Fruit fly (Drosophila melanogaster): ENCODE results near the gene RabGGTb.

RabGGTb gene

DNA sequence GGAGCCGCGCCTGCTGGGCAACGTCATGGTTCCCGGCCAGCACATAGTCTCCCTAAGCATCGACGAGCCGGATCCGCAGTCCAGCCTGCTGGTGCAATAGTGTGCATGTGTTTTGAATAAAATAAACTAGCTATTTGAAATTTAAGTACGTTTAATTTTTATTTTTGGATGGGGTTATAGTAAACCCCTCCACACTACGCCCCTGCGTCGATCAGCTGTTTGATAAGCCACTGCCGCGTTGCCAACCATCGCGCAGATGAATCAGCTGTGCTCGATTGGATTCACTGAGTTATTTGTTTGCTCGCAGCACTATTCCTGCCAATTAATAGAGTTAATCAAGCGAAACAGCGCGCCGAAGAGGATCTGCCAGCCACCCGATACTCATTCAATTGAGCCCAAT is at the start of gene RabGGTb:
Gene RabGGTb, plus strand, starts transcription at position 254 of the 400 bp plus-strand sequence.
- TF ChIP-seq ttk (optimal IDR thresholded peaks at IDR 0.05) (no peak), insv (optimal IDR thresholded peaks at IDR 0.05) (no peak), psq (optimal IDR thresholded peaks at IDR 0.05) (no peak)

DNA sequence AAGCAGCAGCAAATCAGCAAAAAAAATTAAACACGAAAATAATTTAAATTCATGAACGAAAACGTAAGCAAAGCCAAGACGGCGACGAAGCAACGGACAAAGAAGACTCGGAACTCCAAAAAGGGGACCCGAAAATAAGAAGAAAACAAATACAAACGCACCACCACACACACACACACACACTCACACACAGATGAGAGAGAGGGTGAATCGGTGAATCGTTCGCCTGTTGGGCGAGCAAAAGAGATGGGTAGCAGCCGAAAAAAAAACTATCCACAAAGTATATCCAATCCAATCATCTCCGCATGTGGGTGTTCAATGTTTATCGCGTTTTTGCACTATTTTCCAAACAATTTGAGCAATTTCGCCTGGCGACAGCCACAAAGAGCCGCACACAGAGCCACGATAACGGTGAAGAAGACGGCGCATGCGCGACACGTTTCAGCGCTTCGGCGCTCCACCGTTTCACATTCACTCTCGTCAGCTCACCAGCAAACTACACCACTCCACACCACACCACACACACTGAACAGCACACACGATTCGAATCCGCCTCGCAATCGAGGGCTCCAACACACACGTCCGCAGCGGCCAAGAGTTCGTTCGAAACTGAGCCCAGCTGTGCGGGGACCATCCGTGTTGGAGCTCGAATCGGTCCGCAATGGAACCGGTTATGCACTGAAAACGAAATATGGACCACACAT is 49.1 kb upstream of the RabGGTb start, which contains the start of gene Duox:
Gene Duox, minus strand, starts transcription at position 612 of the 704 bp plus-strand sequence.
- TF ChIP-seq psq (optimal IDR thresholded peaks at IDR 0.05) (no peak), ttk (optimal IDR thresholded peaks at IDR 0.05) (no peak), Sin3A (optimal IDR thresholded peaks at IDR 0.05) (no peak), insv (optimal IDR thresholded peaks at IDR 0.05) (no peak), h (optimal IDR thresholded peaks at IDR 0.05) (no peak), Myc (optimal IDR thresholded peaks at IDR 0.05) (no peak)

DNA sequence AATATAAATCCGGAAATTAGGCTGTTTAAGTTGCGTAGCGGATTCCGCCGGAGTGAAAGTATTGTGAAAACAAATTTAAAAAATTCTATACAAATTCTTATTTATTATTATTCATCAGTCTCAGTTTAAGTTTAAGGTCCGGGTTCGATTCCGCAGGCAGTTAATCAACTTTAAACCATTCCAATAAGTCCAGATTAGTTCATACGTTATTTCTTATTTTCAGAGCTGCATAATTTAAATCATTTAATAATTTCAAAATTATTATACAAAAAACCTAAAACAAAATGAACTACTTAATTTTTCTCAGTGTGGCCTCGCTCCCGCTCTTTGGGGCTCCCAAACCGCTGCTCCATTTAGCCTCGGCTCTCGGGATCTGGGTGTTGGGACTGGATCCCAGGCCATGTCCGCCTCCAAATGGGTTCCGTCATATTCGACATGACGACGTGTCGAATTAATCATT is 48.5 kb upstream of the RabGGTb start:
- TF ChIP-seq psq (optimal IDR thresholded peaks at IDR 0.05) (no peak), Myc (optimal IDR thresholded peaks at IDR 0.05) (no peak), Sin3A (optimal IDR thresholded peaks at IDR 0.05) (no peak), insv (optimal IDR thresholded peaks at IDR 0.05) (no peak), ttk (optimal IDR thresholded peaks at IDR 0.05) (no peak), h (optimal IDR thresholded peaks at IDR 0.05) (no peak)

DNA sequence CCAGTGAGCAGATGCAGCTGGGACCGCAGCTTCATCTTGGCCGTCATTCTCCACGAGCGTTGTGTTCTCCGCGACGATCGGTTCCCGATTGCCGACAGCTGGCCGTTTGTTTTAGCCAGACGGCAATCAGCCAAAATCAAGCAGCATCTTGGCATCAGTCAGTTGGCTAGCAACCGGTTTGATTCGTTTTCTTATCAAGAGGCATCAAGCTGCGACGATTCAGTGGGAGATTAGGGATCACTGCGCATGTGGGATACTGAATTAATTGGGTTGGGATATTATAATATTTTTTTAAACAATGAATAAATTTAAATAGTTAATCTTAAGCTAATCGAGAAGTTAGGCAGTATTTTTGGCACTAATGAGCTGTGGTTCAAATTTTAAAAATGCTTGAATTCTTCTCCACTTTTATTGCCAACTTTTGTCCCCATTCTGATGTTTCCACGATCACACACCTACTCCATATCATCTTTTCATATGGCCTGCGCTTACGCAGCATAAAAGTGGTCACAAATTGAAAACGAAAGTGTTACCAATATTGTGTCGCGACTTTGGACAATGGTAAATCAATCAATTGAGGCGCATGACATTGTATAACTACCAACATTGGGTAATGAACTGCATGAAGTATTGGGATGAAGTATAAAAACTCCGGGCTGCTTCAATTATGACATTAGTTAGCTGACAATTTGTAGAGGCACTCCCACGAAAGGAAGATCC is 41.0 kb upstream of the RabGGTb start, which contains the start of the genes CG3119 and Cpr23B:
Gene CG3119, minus strand, starts transcription at position 92 of the 720 bp plus-strand sequence.
Gene Cpr23B, plus strand, starts transcription at position 670 of the 720 bp plus-strand sequence.
- TF ChIP-seq h (optimal IDR thresholded peaks at IDR 0.05): no peak
- TF ChIP-seq ttk (optimal IDR thresholded peaks at IDR 0.05): no peak
- no peak for TF ChIP-seq psq (optimal IDR thresholded peaks at IDR 0.05)
- no peak for TF ChIP-seq Sin3A (optimal IDR thresholded peaks at IDR 0.05)
- TF ChIP-seq Myc (optimal IDR thresholded peaks at IDR 0.05): no peak
- TF ChIP-seq insv (optimal IDR thresholded peaks at IDR 0.05): no peak

DNA sequence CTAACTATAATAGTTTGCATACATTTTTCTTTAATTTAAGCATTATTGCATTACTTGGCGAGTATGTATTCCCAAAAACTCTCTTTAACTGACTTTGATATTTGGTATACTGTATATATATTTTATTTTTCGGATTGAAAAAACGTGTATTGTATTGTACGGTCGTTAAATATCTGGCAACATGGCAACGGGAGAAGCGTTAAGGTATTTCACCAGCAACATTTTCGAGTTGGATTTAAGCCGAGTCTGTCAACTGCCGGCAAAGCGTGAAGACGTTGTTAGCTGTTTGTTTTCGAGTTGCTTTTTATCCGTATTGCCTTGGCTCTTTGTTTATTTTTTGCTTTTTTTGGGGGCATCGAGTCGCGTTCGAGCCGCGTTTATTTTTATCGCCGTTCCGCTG is 39.1 kb upstream of the RabGGTb start, which contains the start of gene CG2975:
Gene CG2975, plus strand, starts transcription at position 275 of the 400 bp plus-strand sequence.
- TF ChIP-seq psq (optimal IDR thresholded peaks at IDR 0.05) (no peak), Sin3A (optimal IDR thresholded peaks at IDR 0.05) (no peak), insv (optimal IDR thresholded peaks at IDR 0.05) (no peak), ttk (optimal IDR thresholded peaks at IDR 0.05) (no peak), h (optimal IDR thresholded peaks at IDR 0.05) (no peak), Myc (optimal IDR thresholded peaks at IDR 0.05) (no peak)

DNA sequence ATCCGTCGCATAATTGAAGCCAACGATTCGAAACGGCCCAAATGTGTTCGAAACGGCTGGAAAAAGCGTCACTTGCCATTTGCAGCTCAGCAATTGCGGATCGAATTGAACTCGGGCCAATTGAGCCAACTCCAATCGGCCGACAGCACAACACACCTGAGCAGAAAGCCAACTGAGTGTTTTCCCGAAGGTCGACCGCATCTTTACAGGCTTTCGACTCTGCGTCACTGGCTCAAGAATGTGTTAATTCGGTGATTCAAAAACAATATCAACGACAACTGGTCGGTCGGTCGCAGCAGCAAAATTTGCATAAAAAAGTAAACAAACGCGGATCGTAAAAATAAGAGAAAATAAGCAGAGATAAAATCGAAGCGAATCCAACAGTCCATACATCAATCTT is 38.6 kb upstream of the RabGGTb start:
- TF ChIP-seq h (optimal IDR thresholded peaks at IDR 0.05) (no peak), psq (optimal IDR thresholded peaks at IDR 0.05) (no peak), Myc (optimal IDR thresholded peaks at IDR 0.05) (no peak), Sin3A (optimal IDR thresholded peaks at IDR 0.05) (no peak), ttk (optimal IDR thresholded peaks at IDR 0.05) (no peak), insv (optimal IDR thresholded peaks at IDR 0.05) (no peak)

DNA sequence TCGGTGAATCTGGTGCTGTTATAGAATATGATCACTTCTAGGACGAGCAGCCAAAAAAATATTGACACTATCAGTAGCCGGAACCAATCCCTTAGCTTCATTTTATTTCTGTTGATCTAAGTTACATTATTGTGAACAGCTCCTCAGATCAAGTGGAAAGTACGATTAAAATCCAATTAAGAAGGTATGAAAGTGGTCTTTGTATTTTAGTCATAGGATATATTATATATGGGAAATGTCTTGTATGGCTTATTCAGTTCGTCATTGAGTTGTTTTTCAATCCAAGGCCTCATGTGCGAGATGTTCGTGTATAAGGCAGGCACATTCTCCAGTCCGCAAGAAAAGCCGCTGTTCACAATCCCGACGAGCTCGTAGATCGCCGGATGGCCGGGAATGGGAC is 34.5 kb upstream of the RabGGTb start, which contains the start of gene CG18558:
Gene CG18558, minus strand, starts transcription at position 101 of the 400 bp plus-strand sequence.
- TF ChIP-seq insv (optimal IDR thresholded peaks at IDR 0.05) (no peak), Sin3A (optimal IDR thresholded peaks at IDR 0.05) (no peak), ttk (optimal IDR thresholded peaks at IDR 0.05) (no peak), h (optimal IDR thresholded peaks at IDR 0.05) (no peak), psq (optimal IDR thresholded peaks at IDR 0.05) (no peak), Myc (optimal IDR thresholded peaks at IDR 0.05) (no peak)

DNA sequence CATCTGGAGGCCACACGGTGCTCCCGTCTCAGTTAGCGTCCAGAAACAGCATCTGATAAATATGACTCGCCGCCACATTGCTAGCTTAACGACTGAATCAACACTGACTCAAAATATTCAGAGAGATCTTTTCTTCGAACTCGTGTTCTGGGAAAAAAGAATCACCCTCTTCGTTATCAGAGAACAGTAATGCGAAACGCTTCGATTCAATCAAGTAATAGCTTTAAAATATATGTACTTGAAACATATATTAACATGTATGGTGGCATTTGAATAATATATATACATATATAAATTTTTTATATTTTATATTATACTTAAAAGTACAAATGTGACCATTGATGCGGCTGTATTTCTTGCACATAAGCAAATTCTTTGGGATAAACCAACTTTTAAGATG is 33.3 kb upstream of the RabGGTb start, which contains the start of gene CG18557:
Gene CG18557, minus strand, starts transcription at position 101 of the 400 bp plus-strand sequence.
- TF ChIP-seq h (optimal IDR thresholded peaks at IDR 0.05) (no peak), Sin3A (optimal IDR thresholded peaks at IDR 0.05) (no peak), insv (optimal IDR thresholded peaks at IDR 0.05) (no peak), ttk (optimal IDR thresholded peaks at IDR 0.05) (no peak), psq (optimal IDR thresholded peaks at IDR 0.05) (no peak), Myc (optimal IDR thresholded peaks at IDR 0.05) (no peak)

DNA sequence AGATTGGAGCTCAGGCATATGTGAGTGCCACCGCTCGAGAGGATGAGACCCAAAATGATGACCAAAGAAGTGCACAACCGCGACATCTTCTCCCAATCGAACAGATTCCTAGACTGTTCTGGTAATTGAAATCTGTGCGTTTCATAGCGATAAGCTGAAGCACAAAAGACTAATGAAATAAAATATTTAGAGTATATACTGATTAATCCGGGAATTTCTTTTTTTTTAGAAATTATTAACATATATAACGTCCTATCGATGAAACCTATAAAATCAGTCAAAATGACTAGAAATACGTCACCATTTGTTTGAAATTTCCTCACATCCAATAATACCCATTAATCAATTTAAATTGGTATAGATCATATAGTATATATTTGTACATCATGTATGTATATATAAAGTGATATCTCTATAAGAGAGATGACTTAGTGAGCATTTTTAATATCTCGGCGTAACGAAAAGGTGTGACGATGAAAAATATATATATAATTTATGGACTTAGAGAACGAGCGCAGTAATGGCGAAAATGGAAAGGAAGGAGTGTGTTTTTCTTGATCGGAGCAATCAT is 31.7 kb upstream of the RabGGTb start, which contains the start of the genes CG3117 and CG2983:
Gene CG3117, minus strand, starts transcription at position 101 of the 571 bp plus-strand sequence.
Gene CG2983, plus strand, starts transcription at position 521 of the 571 bp plus-strand sequence.
- TF ChIP-seq Myc (optimal IDR thresholded peaks at IDR 0.05) (no peak), ttk (optimal IDR thresholded peaks at IDR 0.05) (no peak), h (optimal IDR thresholded peaks at IDR 0.05) (no peak), Sin3A (optimal IDR thresholded peaks at IDR 0.05) (no peak), insv (optimal IDR thresholded peaks at IDR 0.05) (no peak), psq (optimal IDR thresholded peaks at IDR 0.05) (no peak)

DNA sequence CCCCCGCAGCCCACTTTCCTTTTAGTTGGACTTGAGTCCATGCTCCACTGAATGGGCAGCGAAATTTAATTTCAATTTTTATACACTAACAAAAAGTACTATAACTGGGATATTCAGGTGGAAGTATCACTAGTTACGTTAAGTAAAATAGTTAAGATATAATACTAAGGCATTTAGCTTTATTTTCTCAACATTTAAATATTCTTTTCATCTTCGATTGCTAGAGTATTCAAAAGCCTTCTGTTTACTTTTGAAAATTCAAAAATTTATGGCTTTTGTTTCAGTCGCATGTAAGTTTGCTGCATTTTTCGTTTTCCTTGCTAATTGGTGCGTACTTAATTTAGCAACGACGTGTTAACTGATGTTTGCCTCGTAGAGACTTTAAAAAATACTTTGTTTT is 27.3 kb upstream of the RabGGTb start:
- TF ChIP-seq ttk (optimal IDR thresholded peaks at IDR 0.05) (no peak), insv (optimal IDR thresholded peaks at IDR 0.05) (no peak), h (optimal IDR thresholded peaks at IDR 0.05) (no peak), Sin3A (optimal IDR thresholded peaks at IDR 0.05) (no peak), Myc (optimal IDR thresholded peaks at IDR 0.05) (no peak), psq (optimal IDR thresholded peaks at IDR 0.05) (no peak)

DNA sequence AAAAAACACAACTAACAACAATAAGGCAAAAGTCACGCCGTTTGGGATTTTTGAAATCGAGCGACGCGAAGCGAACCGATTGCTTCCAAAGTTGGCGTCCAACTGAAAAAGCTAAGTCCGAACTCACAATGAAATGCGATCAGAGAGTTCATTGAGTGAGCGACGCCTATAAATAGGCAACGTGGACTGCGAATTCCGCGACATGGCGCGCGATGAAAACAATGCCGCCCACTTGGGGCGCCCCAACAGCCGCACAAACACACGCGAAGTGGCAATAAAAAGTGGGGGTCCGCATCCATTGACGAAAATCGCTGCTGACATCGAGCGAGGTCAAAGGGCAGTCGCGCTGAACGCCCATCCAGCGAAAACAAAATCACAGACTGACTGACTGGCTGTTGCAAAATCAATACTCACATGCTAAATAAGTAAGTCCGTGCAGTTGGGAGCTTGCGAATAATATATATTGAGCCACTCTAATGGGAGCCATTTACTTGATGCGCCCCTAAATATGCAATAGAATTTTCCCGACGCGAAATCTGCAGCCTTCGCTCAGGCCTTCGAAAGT is 23.6 kb upstream of the RabGGTb start:
- TF ChIP-seq h (optimal IDR thresholded peaks at IDR 0.05) (no peak), insv (optimal IDR thresholded peaks at IDR 0.05) (no peak), ttk (optimal IDR thresholded peaks at IDR 0.05) (no peak), psq (optimal IDR thresholded peaks at IDR 0.05) (no peak), Sin3A (optimal IDR thresholded peaks at IDR 0.05) (no peak), Myc (optimal IDR thresholded peaks at IDR 0.05) (no peak)

All from Kc167 (cell line).